Fruit fly (Drosophila melanogaster) S2 (cell line): ENCODE results near the gene miple2.

Experiments
- CG8478 ChIP-seq: fragments of >200 bp; optimal IDR thresholded peaks from 2 replicates; lab custom pipeline; 2018
- CTCF ChIP-seq, 2 experiments: fragments of >200 bp; optimal IDR thresholded peaks; 2 replicates each; lab custom pipeline; 2018

miple2 gene

dm6 chr3L:257618-258475 is 13.2 kb upstream of the miple2 start, which contains the start of the genes DIP2 and wac:
Gene DIP2 (minus strand): TSS chr3L:257954.
Gene wac (plus strand): TSS chr3L:258176.
- TF ChIP-seq CG8478 (lab: Kevin White, UChicago) = no peak
- TF ChIP-seq CTCF (optimal IDR thresholded peaks at IDR 0.05; lab: Kevin White, UChicago) = peak in 1 of 2 experiments; percentile 57

- TF ChIP-seq CG8478 (lab: Kevin White, UChicago) = no peak
- no peak for TF ChIP-seq CTCF (optimal IDR thresholded peaks at IDR 0.05; lab: Kevin White, UChicago)
These were observed 8.2 kb upstream of the miple2 start for dm6 chr3L:262724-263177.

- no peak for TF ChIP-seq CG8478 (lab: Kevin White, UChicago)
- TF ChIP-seq CTCF (optimal IDR thresholded peaks at IDR 0.05; lab: Kevin White, UChicago) = no peak
These were observed 7.3 kb upstream of the miple2 start for dm6 chr3L:263500-264377.

dm6 chr3L:264378-265151 is 6.4 kb upstream of the miple2 start, which contains the start of the genes Tudor-SN and mRpL17:
Gene Tudor-SN (minus strand): TSS chr3L:264380.
Gene mRpL17 (plus strand): TSS chr3L:264779.
- TF ChIP-seq CTCF (optimal IDR thresholded peaks at IDR 0.05; lab: Kevin White, UChicago) (peak in 1 of 2 experiments; percentile 5), CG8478 (lab: Kevin White, UChicago) (no peak)

- TF ChIP-seq CG8478 (lab: Kevin White, UChicago) = no peak
- no peak for TF ChIP-seq CTCF (optimal IDR thresholded peaks at IDR 0.05; lab: Kevin White, UChicago)
These were observed 5.2 kb upstream of the miple2 start, which contains the start of gene CG34263 for dm6 chr3L:265808-266207. Gene CG34263 (minus strand): TSS chr3L:265908.

dm6 chr3L:267083-267482 is 3.9 kb upstream of the miple2 start, which contains the start of gene miple1:
Gene miple1 (plus strand): TSS chr3L:267299.
- no peak for TF ChIP-seq CTCF (optimal IDR thresholded peaks at IDR 0.05; lab: Kevin White, UChicago)
- no peak for TF ChIP-seq CG8478 (lab: Kevin White, UChicago)

- TF ChIP-seq CTCF (optimal IDR thresholded peaks at IDR 0.05; lab: Kevin White, UChicago) (no peak), CG8478 (lab: Kevin White, UChicago) (no peak)
These were observed 3.4 kb upstream of the miple2 start for dm6 chr3L:267618-268017.

dm6 chr3L:271501-272249 is 675 bp downstream of the miple2 start:
- TF ChIP-seq CG8478 (lab: Kevin White, UChicago) = no peak
- TF ChIP-seq CTCF (optimal IDR thresholded peaks at IDR 0.05; lab: Kevin White, UChicago) = no peak

dm6 chr3L:273291-273690 is 2.3 kb downstream of the miple2 start, which contains the start of gene CG32845:
Gene CG32845 (minus strand): TSS chr3L:273391.
- no peak for TF ChIP-seq CG8478 (lab: Kevin White, UChicago)
- no peak for TF ChIP-seq CTCF (optimal IDR thresholded peaks at IDR 0.05; lab: Kevin White, UChicago)

dm6 chr3L:274855-275254 is 3.9 kb downstream of the miple2 start, which contains the start of gene ttm2:
Gene ttm2 (plus strand): TSS chr3L:275155.
- TF ChIP-seq CTCF (optimal IDR thresholded peaks at IDR 0.05; lab: Kevin White, UChicago) (no peak), CG8478 (lab: Kevin White, UChicago) (no peak)

dm6 chr3L:276736-277487 is 5.9 kb downstream of the miple2 start, which contains the start of gene RhoGEF3:
Gene RhoGEF3 (plus strand): TSS chr3L:277437.
- TF ChIP-seq CG8478 (lab: Kevin White, UChicago) (no peak), CTCF (optimal IDR thresholded peaks at IDR 0.05; lab: Kevin White, UChicago) (no peak)

- TF ChIP-seq CG8478 (lab: Kevin White, UChicago) (no peak), CTCF (optimal IDR thresholded peaks at IDR 0.05; lab: Kevin White, UChicago) (no peak)
These were observed 11.3 kb downstream of the miple2 start for dm6 chr3L:282276-282675.
